Worm (Caenorhabditis elegans) whole organism, mixed stage, embryonic: ENCODE measurements around the gene C14A4.8.
A peak's percentile ranks its signal among the peaks of the same experiment; 100 is the strongest.

Source experiments
- M03D4.4 ChIP-seq: sonication (generic microtip); optimal IDR thresholded peaks from 2 replicates; lab custom pipeline; 2017; ENCODE audit warnings: mild to moderate bottlenecking, missing genetic modification characterization, missing compliant biosample characterization
- bed-3 ChIP-seq: fragments of 200-800 bp; sonication (Bioruptor generic); optimal IDR thresholded peaks from 3 replicates; lab custom pipeline; 2018; ENCODE audit warnings: mild to moderate bottlenecking, missing genetic modification characterization, moderate library complexity, missing compliant biosample characterization
- blmp-1 ChIP-seq: fragments of 150-350 bp; optimal IDR thresholded peaks from 2 replicates; lab custom pipeline; 2014; ENCODE audit warnings: missing biosample characterization, missing genetic modification characterization
- ceh-39 ChIP-seq: fragments of 150-350 bp; optimal IDR thresholded peaks from 2 replicates; lab custom pipeline; 2014; ENCODE audit warnings: missing biosample characterization, missing genetic modification characterization
- ceh-43 ChIP-seq: fragments of 200-800 bp; sonication (Bioruptor generic); optimal IDR thresholded peaks from 2 replicates; lab custom pipeline; 2018; ENCODE audit warnings: mild to moderate bottlenecking, missing genetic modification characterization, moderate library complexity, missing compliant biosample characterization
- ceh-83 ChIP-seq: fragments of 200-800 bp; sonication (Bioruptor generic); optimal IDR thresholded peaks from 2 replicates; lab custom pipeline; 2018; ENCODE audit warnings: mild to moderate bottlenecking, missing genetic modification characterization, missing compliant biosample characterization
- ces-1 ChIP-seq: fragments of 150-350 bp; optimal IDR thresholded peaks from 2 replicates; lab custom pipeline; 2014; ENCODE audit warnings: missing biosample characterization, missing genetic modification reagents, missing genetic modification characterization
- cnd-1 ChIP-seq: fragments of 200-800 bp; sonication (Bioruptor generic); optimal IDR thresholded peaks from 2 replicates; lab custom pipeline; 2018; ENCODE audit warnings: mild to moderate bottlenecking, missing genetic modification characterization, missing compliant biosample characterization
- drap-1 ChIP-seq: fragments of 200-800 bp; sonication (Bioruptor generic); optimal IDR thresholded peaks from 3 replicates; lab custom pipeline; 2018; ENCODE audit warnings: mild to moderate bottlenecking, missing genetic modification characterization, missing compliant biosample characterization
- elt-1 ChIP-seq: sonication (generic microtip); optimal IDR thresholded peaks from 2 replicates; lab custom pipeline; 2017; ENCODE audit warnings: missing genetic modification characterization, mild to moderate bottlenecking, missing compliant biosample characterization, antibody characterized with exemption, moderate library complexity, borderline replicate concordance; ENCODE audit not compliant: insufficient read depth
- elt-3 ChIP-seq: fragments of 150-350 bp; optimal IDR thresholded peaks from 2 replicates; lab custom pipeline; 2014; ENCODE audit warnings: missing biosample characterization, missing genetic modification characterization
- flh-1 ChIP-seq: fragments of 200-800 bp; sonication (Bioruptor generic); optimal IDR thresholded peaks from 2 replicates; lab custom pipeline; 2018; ENCODE audit warnings: mild to moderate bottlenecking, missing genetic modification characterization, moderate library complexity, missing compliant biosample characterization
- ham-2 ChIP-seq: fragments of 200-800 bp; sonication (Bioruptor generic); optimal IDR thresholded peaks from 2 replicates; lab custom pipeline; 2018; ENCODE audit warnings: mild to moderate bottlenecking, missing genetic modification characterization, missing compliant biosample characterization
- hlh-1 ChIP-seq: fragments of 150-350 bp; optimal IDR thresholded peaks from 2 replicates; lab custom pipeline; 2014; ENCODE audit warnings: missing biosample characterization, missing genetic modification reagents, missing genetic modification characterization
- lin-13 ChIP-seq: fragments of 150-350 bp; optimal IDR thresholded peaks from 2 replicates; lab custom pipeline; 2014; ENCODE audit warnings: missing biosample characterization, missing genetic modification characterization
- lin-32 ChIP-seq: fragments of 200-800 bp; sonication (Bioruptor generic); optimal IDR thresholded peaks from 2 replicates; lab custom pipeline; 2018; ENCODE audit warnings: mild to moderate bottlenecking, missing genetic modification characterization, missing compliant biosample characterization
- lsy-2 ChIP-seq: fragments of 150-350 bp; optimal IDR thresholded peaks from 2 replicates; lab custom pipeline; 2014; ENCODE audit warnings: missing biosample characterization, missing genetic modification characterization
- mab-5 ChIP-seq: fragments of 150-350 bp; optimal IDR thresholded peaks from 2 replicates; lab custom pipeline; 2014; ENCODE audit warnings: missing biosample characterization, missing genetic modification characterization
- mep-1 ChIP-seq: fragments of 150-350 bp; optimal IDR thresholded peaks from 2 replicates; lab custom pipeline; 2017; ENCODE audit warnings: missing biosample characterization, missing genetic modification reagents, missing genetic modification characterization, inconsistent platforms
- mls-2 ChIP-seq: sonication (generic microtip); optimal IDR thresholded peaks from 2 replicates; lab custom pipeline; 2016; ENCODE audit warnings: mild to moderate bottlenecking, missing genetic modification characterization, moderate library complexity, missing compliant biosample characterization
- nhr-12 ChIP-seq: fragments of 150-350 bp; optimal IDR thresholded peaks from 2 replicates; lab custom pipeline; 2014; ENCODE audit warnings: missing biosample characterization, missing genetic modification characterization
- nhr-2 ChIP-seq: fragments of 150-350 bp; optimal IDR thresholded peaks from 2 replicates; lab custom pipeline; 2014; ENCODE audit warnings: missing biosample characterization, missing genetic modification characterization
- nhr-237 ChIP-seq: fragments of 150-350 bp; optimal IDR thresholded peaks from 2 replicates; lab custom pipeline; 2014; ENCODE audit warnings: missing biosample characterization, missing genetic modification characterization
- nhr-28 ChIP-seq: fragments of 150-350 bp; optimal IDR thresholded peaks from 2 replicates; lab custom pipeline; 2014; ENCODE audit warnings: missing biosample characterization, missing genetic modification characterization
- nhr-76 ChIP-seq: sonication (generic microtip); optimal IDR thresholded peaks from 2 replicates; lab custom pipeline; 2017; ENCODE audit warnings: missing biosample characterization, missing genetic modification characterization
- pha-4 ChIP-seq: fragments of 150-350 bp; optimal IDR thresholded peaks from 2 replicates; lab custom pipeline; 2018; ENCODE audit warnings: missing biosample characterization, missing genetic modification reagents, missing genetic modification characterization
- sem-2 ChIP-seq: fragments of 200-800 bp; sonication (Bioruptor generic); optimal IDR thresholded peaks from 2 replicates; lab custom pipeline; 2018; ENCODE audit warnings: mild to moderate bottlenecking, missing genetic modification characterization, missing compliant biosample characterization
- snpc-4 ChIP-seq: fragments of 150-350 bp; optimal IDR thresholded peaks from 2 replicates; lab custom pipeline; 2014; ENCODE audit warnings: missing biosample characterization, missing genetic modification characterization
- sptf-1 ChIP-seq: sonication (generic microtip); optimal IDR thresholded peaks from 2 replicates; lab custom pipeline; 2017; ENCODE audit warnings: mild to moderate bottlenecking, missing genetic modification characterization, moderate library complexity, missing compliant biosample characterization
- tbx-8 ChIP-seq: fragments of 200-800 bp; sonication (Bioruptor generic); optimal IDR thresholded peaks from 2 replicates; lab custom pipeline; 2018; ENCODE audit warnings: mild to moderate bottlenecking, missing genetic modification characterization, moderate library complexity, missing compliant biosample characterization
- unc-120 ChIP-seq: sonication (generic microtip); optimal IDR thresholded peaks from 2 replicates; lab custom pipeline; 2017; ENCODE audit warnings: missing genetic modification characterization, missing compliant biosample characterization; ENCODE audit not compliant: poor library complexity, severe bottlenecking
- unc-39 ChIP-seq: fragments of 150-350 bp; optimal IDR thresholded peaks from 2 replicates; lab custom pipeline; 2014; ENCODE audit warnings: missing biosample characterization, missing genetic modification characterization
- unc-62 ChIP-seq: fragments of 150-350 bp; optimal IDR thresholded peaks from 2 replicates; lab custom pipeline; 2014; ENCODE audit warnings: missing biosample characterization, missing genetic modification reagents, missing genetic modification characterization
- zip-8 ChIP-seq: fragments of 150-350 bp; optimal IDR thresholded peaks from 2 replicates; lab custom pipeline; 2014; ENCODE audit warnings: missing biosample characterization, missing genetic modification characterization
- ztf-11 ChIP-seq: fragments of 150-350 bp; optimal IDR thresholded peaks from 2 replicates; lab custom pipeline; 2014; ENCODE audit warnings: missing biosample characterization, missing genetic modification characterization

The C14A4.8 gene

DNA sequence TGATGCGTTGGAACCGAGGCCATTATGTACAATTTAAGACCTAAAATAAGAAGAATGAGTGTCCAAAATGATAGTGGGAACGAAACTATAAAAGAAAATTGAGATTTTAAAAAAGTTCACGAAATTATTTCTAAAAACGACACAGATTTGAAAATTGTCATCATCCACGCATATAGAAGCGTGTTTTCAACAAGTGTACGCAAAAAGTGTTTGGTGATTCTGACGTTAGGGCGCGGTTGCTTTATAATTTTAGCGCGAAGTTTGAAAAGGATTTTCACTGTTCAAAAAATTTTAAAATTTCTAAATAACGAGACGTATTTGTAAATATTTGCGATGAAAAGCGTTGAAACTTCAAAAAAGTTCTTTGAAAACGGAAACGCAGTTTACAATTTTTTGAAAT lies 34.6 kb downstream of the C14A4.8 start, which contains the start of gene cdc-48.1:
Gene cdc-48.1, minus strand, starts transcription at position 40 of the 400 bp plus-strand sequence.
- TF ChIP-seq nhr-12 (tag; lab: Kevin White, UChicago), result peak; percentile 68
- TF ChIP-seq zip-8 (tag; lab: Kevin White, UChicago), result no peak
- TF ChIP-seq unc-62 (GFP tag; lab: Kevin White, UChicago), result peak; percentile 97
- TF ChIP-seq nhr-76 (tag; lab: Kevin White, UChicago), result no peak
- peak; percentile 95 for TF ChIP-seq lsy-2 (tag; lab: Kevin White, UChicago)
- TF ChIP-seq mab-5 (tag; lab: Kevin White, UChicago), result peak; percentile 84
- peak; percentile 100 for TF ChIP-seq lin-13 (tag; lab: Kevin White, UChicago)
- TF ChIP-seq ceh-43, result peak; percentile 87
- peak; percentile 88 for TF ChIP-seq ceh-83
- TF ChIP-seq unc-39 (tag; lab: Kevin White, UChicago), result peak; percentile 36
- peak; percentile 96 for TF ChIP-seq cnd-1 (tag; lab: Kevin White, UChicago)
- peak; percentile 37 for TF ChIP-seq lin-32 (GFP tag; lab: Kevin White, UChicago)
- peak; percentile 92 for TF ChIP-seq M03D4.4 (tag; lab: Kevin White, UChicago)
- peak; percentile 72 for TF ChIP-seq tbx-8 (GFP tag; lab: Kevin White, UChicago)
- TF ChIP-seq sptf-1 (tag; lab: Kevin White, UChicago), result peak; percentile 97
- peak; percentile 63 for TF ChIP-seq bed-3
- TF ChIP-seq flh-1 (GFP tag; lab: Kevin White, UChicago), result peak; percentile 49
- TF ChIP-seq elt-3 (tag; lab: Kevin White, UChicago), result peak; percentile 85
- peak; percentile 98 for TF ChIP-seq pha-4
- peak; percentile 87 for TF ChIP-seq nhr-28 (tag; lab: Kevin White, UChicago)
- TF ChIP-seq ztf-11 (tag; lab: Kevin White, UChicago), result peak; percentile 80
- peak; percentile 68 for TF ChIP-seq elt-1 (tag; lab: Kevin White, UChicago)
- peak; percentile 99 for TF ChIP-seq ceh-39
- peak; percentile 92 for TF ChIP-seq drap-1
- peak; percentile 79 for TF ChIP-seq blmp-1 (tag; lab: Kevin White, UChicago)
- TF ChIP-seq ces-1 (GFP tag; lab: Kevin White, UChicago), result peak; percentile 98
- no peak for TF ChIP-seq snpc-4 (tag; lab: Kevin White, UChicago)
- peak; percentile 74 for TF ChIP-seq nhr-2 (tag; lab: Kevin White, UChicago)
- peak; percentile 100 for TF ChIP-seq mep-1
- peak; percentile 91 for TF ChIP-seq unc-120 (tag; lab: Kevin White, UChicago)
- peak; percentile 30 for TF ChIP-seq sem-2 (GFP tag; lab: Kevin White, UChicago)
- peak; percentile 88 for TF ChIP-seq hlh-1 (tag; lab: Kevin White, UChicago)
- TF ChIP-seq ham-2, result peak; percentile 84
- peak; percentile 100 for TF ChIP-seq nhr-237 (tag; lab: Kevin White, UChicago)
- TF ChIP-seq mls-2 (tag; lab: Kevin White, UChicago), result peak; percentile 89

ce11 chrII:10559671-10560184 lies 38.2 kb downstream of the C14A4.8 start:
- TF ChIP-seq snpc-4 (tag; lab: Kevin White, UChicago) (no peak), nhr-12 (tag; lab: Kevin White, UChicago) (no peak), elt-1 (tag; lab: Kevin White, UChicago) (no peak), mls-2 (tag; lab: Kevin White, UChicago) (no peak), hlh-1 (tag; lab: Kevin White, UChicago) (no peak), ceh-43 (no peak), nhr-237 (tag; lab: Kevin White, UChicago) (no peak), M03D4.4 (tag; lab: Kevin White, UChicago) (no peak), ces-1 (GFP tag; lab: Kevin White, UChicago) (no peak), drap-1 (no peak), unc-62 (GFP tag; lab: Kevin White, UChicago) (no peak), unc-120 (tag; lab: Kevin White, UChicago) (no peak), bed-3 (no peak), nhr-28 (tag; lab: Kevin White, UChicago) (no peak), zip-8 (tag; lab: Kevin White, UChicago) (no peak), elt-3 (tag; lab: Kevin White, UChicago) (no peak)

DNA sequence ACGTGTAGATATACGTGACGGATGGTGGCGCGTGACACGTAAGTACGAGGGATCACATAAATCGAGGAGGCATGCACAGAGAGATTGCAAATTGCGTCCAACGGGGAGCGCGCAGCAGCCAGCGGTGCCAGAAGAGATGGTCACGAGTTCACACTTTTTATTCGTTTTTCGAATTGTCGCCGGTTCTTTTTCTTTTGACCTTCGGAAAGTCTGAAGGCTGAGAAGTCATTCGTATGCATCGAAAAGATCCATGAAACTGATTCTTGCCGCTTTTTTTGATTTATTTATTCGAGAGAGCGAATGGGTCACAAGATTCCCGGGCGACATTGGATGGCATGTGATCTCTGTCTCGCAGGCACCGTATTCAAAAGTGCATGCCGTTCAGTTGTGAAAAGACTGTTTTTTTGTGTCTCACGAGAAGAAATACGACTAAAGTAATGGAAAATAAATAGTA lies 39.0 kb downstream of the C14A4.8 start:
- TF ChIP-seq unc-120 (tag; lab: Kevin White, UChicago), result no peak
- TF ChIP-seq pha-4, result no peak
- no peak for TF ChIP-seq cnd-1 (tag; lab: Kevin White, UChicago)
- TF ChIP-seq hlh-1 (tag; lab: Kevin White, UChicago), result no peak
- no peak for TF ChIP-seq nhr-12 (tag; lab: Kevin White, UChicago)
- no peak for TF ChIP-seq sptf-1 (tag; lab: Kevin White, UChicago)
- no peak for TF ChIP-seq nhr-76 (tag; lab: Kevin White, UChicago)
- TF ChIP-seq nhr-2 (tag; lab: Kevin White, UChicago), result no peak
- no peak for TF ChIP-seq zip-8 (tag; lab: Kevin White, UChicago)
- no peak for TF ChIP-seq ceh-83
- no peak for TF ChIP-seq nhr-237 (tag; lab: Kevin White, UChicago)
